Worm (Caenorhabditis elegans): ENCODE results near the gene C01G6.9.

The C01G6.9 gene

DNA sequence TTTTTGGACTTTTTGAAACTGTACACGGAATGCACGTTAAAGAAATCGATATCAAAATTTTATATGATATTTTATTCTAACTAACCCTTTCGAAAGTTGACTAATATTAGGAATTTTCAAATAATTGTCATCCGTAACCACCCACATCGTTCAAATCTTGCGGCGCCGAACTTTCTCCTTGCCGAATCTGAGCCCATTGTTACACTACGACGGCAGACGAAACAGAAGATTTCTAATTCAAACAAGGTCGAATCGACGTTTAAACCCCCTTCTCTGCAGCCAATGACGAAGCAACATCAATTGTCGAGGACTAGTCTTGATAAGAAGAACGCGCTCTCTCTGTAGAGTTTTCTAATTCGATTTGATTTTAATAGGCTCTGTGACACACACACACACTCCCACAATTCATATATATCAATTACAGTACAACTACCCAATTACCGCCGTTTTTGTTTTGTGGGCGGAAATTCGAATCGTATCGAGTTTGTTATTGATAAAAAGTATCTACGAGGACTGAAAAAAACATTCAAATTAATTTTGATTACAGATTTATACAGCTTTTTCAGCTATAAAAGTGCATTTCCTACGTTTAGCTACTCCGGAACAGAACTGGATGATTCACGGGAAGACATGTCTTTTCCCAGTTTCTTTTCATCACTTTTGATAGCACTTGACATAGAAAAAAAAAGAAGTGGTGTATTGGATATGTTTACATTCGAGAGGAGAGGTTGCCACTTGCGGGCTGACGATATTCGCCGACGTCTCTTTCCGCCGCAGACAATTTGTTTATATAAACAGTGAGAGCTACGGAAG is 11.1 kb downstream of the C01G6.9 start:
- TF ChIP-seq jun-1 (tag; optimal IDR thresholded peaks at IDR 0.05): peak; percentile 5
- TF ChIP-seq pag-3 (tag; optimal IDR thresholded peaks at IDR 0.05; ENCODE audit: borderline replicate concordance, insufficient read depth): no peak
- TF ChIP-seq ceh-8 (GFP tag; optimal IDR thresholded peaks at IDR 0.05): no peak
- no peak for TF ChIP-seq grh-1 (GFP tag; IDR thresholded peaks at IDR 0.05)
- peak; percentile 66 for TF ChIP-seq nhr-85 (tag)
- no peak for TF ChIP-seq skn-1 (tag; optimal IDR thresholded peaks at IDR 0.05)
- no peak for TF ChIP-seq alr-1 (tag; optimal IDR thresholded peaks at IDR 0.05; ENCODE audit: borderline replicate concordance)
- no peak for TF ChIP-seq ztf-4 (tag; optimal IDR thresholded peaks at IDR 0.05)
- no peak for TF ChIP-seq unc-130 (tag; optimal IDR thresholded peaks at IDR 0.05)
- TF ChIP-seq nhr-28 (tag; optimal IDR thresholded peaks at IDR 0.05): no peak
- no peak for TF ChIP-seq ceh-90 (tag; optimal IDR thresholded peaks at IDR 0.05)
- no peak for TF ChIP-seq C04F5.9 (tag; optimal IDR thresholded peaks at IDR 0.05)
- no peak for TF ChIP-seq nhr-20 (tag; optimal IDR thresholded peaks at IDR 0.05)
- no peak for TF ChIP-seq nhr-19 (GFP tag; conservative IDR thresholded peaks at IDR 0.05)
- TF ChIP-seq ces-1 (GFP tag; optimal IDR thresholded peaks at IDR 0.05): no peak
- TF ChIP-seq blmp-1 (tag; optimal IDR thresholded peaks at IDR 0.05): peak; percentile 42
- no peak for TF ChIP-seq egl-13 (tag; optimal IDR thresholded peaks at IDR 0.05)
- no peak for TF ChIP-seq unc-30 (tag; optimal IDR thresholded peaks at IDR 0.05)
- peak; percentile 25 for TF ChIP-seq efl-3 (GFP tag; optimal IDR thresholded peaks at IDR 0.05)
- TF ChIP-seq zag-1 (tag; optimal IDR thresholded peaks at IDR 0.05): no peak
- no peak for TF ChIP-seq nhr-84 (tag; optimal IDR thresholded peaks at IDR 0.05)
- TF ChIP-seq Y116A8C.19 (tag; optimal IDR thresholded peaks at IDR 0.05; ENCODE audit: borderline replicate concordance): no peak
- TF ChIP-seq pqm-1 (tag; optimal IDR thresholded peaks at IDR 0.05): no peak
- no peak for TF ChIP-seq lir-3 (tag; optimal IDR thresholded peaks at IDR 0.05; ENCODE audit: poor library complexity)
- TF ChIP-seq hpl-2 (GFP tag; optimal IDR thresholded peaks at IDR 0.05): no peak
- TF ChIP-seq ceh-82 (tag; optimal IDR thresholded peaks at IDR 0.05): no peak
- TF ChIP-seq nhr-71 (tag; optimal IDR thresholded peaks at IDR 0.05): no peak
- peak; percentile 16 for TF ChIP-seq lin-14 (GFP tag; optimal IDR thresholded peaks at IDR 0.05)
- peak; percentile 21 for TF ChIP-seq rnt-1 (tag; optimal IDR thresholded peaks at IDR 0.05)
- TF ChIP-seq elt-3 (tag; optimal IDR thresholded peaks at IDR 0.05): peak in 2 of 6 experiments; percentile 40 to 47
- TF ChIP-seq efl-1 (optimal IDR thresholded peaks at IDR 0.05): no peak
- TF ChIP-seq efl-1 (GFP tag; optimal IDR thresholded peaks at IDR 0.05 in 1 of 2): peak in 1 of 2 experiments; percentile 64
- no peak for TF ChIP-seq dsc-1 (tag; optimal IDR thresholded peaks at IDR 0.05)
- TF ChIP-seq mep-1 (tag; optimal IDR thresholded peaks at IDR 0.05): peak; percentile 26
- TF ChIP-seq egl-27 (tag; optimal IDR thresholded peaks at IDR 0.05): no peak
- no peak for TF ChIP-seq swsn-7 (tag; optimal IDR thresholded peaks at IDR 0.05)
- TF ChIP-seq lsy-2 (tag; optimal IDR thresholded peaks at IDR 0.05): peak in 1 of 2 experiments; percentile 55

ce11 chrII:9283668-9284357 is 11.8 kb downstream of the C01G6.9 start:
- TF ChIP-seq zip-4 (GFP tag; optimal IDR thresholded peaks at IDR 0.05) (peak; percentile 29), fkh-4 (tag; optimal IDR thresholded peaks at IDR 0.05; ENCODE audit: borderline replicate concordance) (no peak), C16A3.4 (tag; optimal IDR thresholded peaks at IDR 0.05) (peak; percentile 72), elt-2 (tag; optimal IDR thresholded peaks at IDR 0.05) (peak; percentile 69), dsc-1 (tag; optimal IDR thresholded peaks at IDR 0.05) (peak; percentile 45), snu-23 (GFP tag; optimal IDR thresholded peaks at IDR 0.05) (peak; percentile 86), vab-15 (tag; optimal IDR thresholded peaks at IDR 0.05) (peak; percentile 46), mef-2 (tag; optimal IDR thresholded peaks at IDR 0.05) (no peak), efl-1 (optimal IDR thresholded peaks at IDR 0.05) (peak in 1 of 2 experiments; percentile 37), efl-1 (GFP tag; optimal IDR thresholded peaks at IDR 0.05 in 1 of 2) (peak in 1 of 2 experiments; percentile 63), nhr-47 (tag; optimal IDR thresholded peaks at IDR 0.05) (peak; percentile 71), skn-1 (tag; optimal IDR thresholded peaks at IDR 0.05) (peak; percentile 66), nhr-19 (GFP tag; conservative IDR thresholded peaks at IDR 0.05) (peak; percentile 86), ceh-88 (GFP tag; IDR thresholded peaks at IDR 0.05) (peak; percentile 50; the same call in 1 of the 2 replicates), aha-1 (tag; optimal IDR thresholded peaks at IDR 0.05) (no peak), swsn-7 (tag; optimal IDR thresholded peaks at IDR 0.05) (peak; percentile 64), pag-3 (tag; optimal IDR thresholded peaks at IDR 0.05; ENCODE audit: borderline replicate concordance, insufficient read depth) (no peak), unc-130 (tag; optimal IDR thresholded peaks at IDR 0.05) (peak; percentile 97), xbp-1 (tag; optimal IDR thresholded peaks at IDR 0.05) (peak; percentile 53), blmp-1 (tag; optimal IDR thresholded peaks at IDR 0.05) (peak; percentile 79), fkh-8 (tag; optimal IDR thresholded peaks at IDR 0.05) (peak; percentile 33)

Measured in whole organism, L1 larva.